Fruit fly (Drosophila melanogaster) whole organism, embryonic: ENCODE data around the gene CG3119.

ENCODE experiments used
- Antp ChIP-seq: fragments of 200-800 bp; sonication (Bioruptor generic); optimal IDR thresholded peaks from 3 replicates; lab custom pipeline; 2016; ENCODE audit warnings: missing biosample characterization, missing genetic modification characterization
- CG1529 ChIP-seq: fragments of 200-800 bp; sonication (Bioruptor generic); optimal IDR thresholded peaks from 3 replicates; lab custom pipeline; 2018; ENCODE audit warnings: missing biosample characterization, missing genetic modification characterization
- CG15601 ChIP-seq: fragments of 200-800 bp; sonication (Bioruptor generic); optimal IDR thresholded peaks from 3 replicates; lab custom pipeline; 2019; ENCODE audit warnings: missing biosample characterization, mild to moderate bottlenecking, missing genetic modification characterization, moderate library complexity
- CG1602 ChIP-seq: fragments of 200-800 bp; sonication (Bioruptor generic); optimal IDR thresholded peaks from 3 replicates; lab custom pipeline; 2016; ENCODE audit warnings: missing biosample characterization, missing genetic modification characterization
- CG16813 ChIP-seq: fragments of 200-800 bp; sonication (Bioruptor generic); IDR thresholded peaks from 3 replicates; pipeline ENCODE4 v1.3.6; 2022; ENCODE audit warnings: missing biosample characterization, missing genetic modification characterization; ENCODE audit not compliant: partially characterized antibody
- CG16815 ChIP-seq: fragments of 200-800 bp; sonication (Bioruptor generic); optimal IDR thresholded peaks from 3 replicates; lab custom pipeline; 2017; ENCODE audit warnings: missing biosample characterization, mild to moderate bottlenecking, missing genetic modification characterization
- CG17328 ChIP-seq: fragments of 200-800 bp; sonication (Bioruptor generic); IDR thresholded peaks from 2 replicates; pipeline ENCODE4 v1.3.6; 2022; ENCODE audit warnings: missing biosample characterization, missing genetic modification characterization
- CG17829 ChIP-seq: fragments of 200-800 bp; optimal IDR thresholded peaks from 2 replicates; lab custom pipeline; 2019; ENCODE audit warnings: missing biosample characterization, mild to moderate bottlenecking, missing genetic modification characterization, moderate library complexity
- CG18619 ChIP-seq: fragments of 200-800 bp; sonication (Bioruptor generic); optimal IDR thresholded peaks from 3 replicates; lab custom pipeline; 2017; ENCODE audit warnings: missing biosample characterization, mild to moderate bottlenecking, missing genetic modification characterization
- CG2202 ChIP-seq: fragments of 200-800 bp; sonication (Bioruptor generic); optimal IDR thresholded peaks from 2 replicates; lab custom pipeline; 2018; ENCODE audit warnings: missing biosample characterization, mild to moderate bottlenecking, missing genetic modification characterization
- CG2889 ChIP-seq: fragments of 200-800 bp; sonication (Bioruptor generic); IDR thresholded peaks from 3 replicates; pipeline ENCODE4 v1.3.6; 2022; ENCODE audit warnings: missing biosample characterization, missing genetic modification characterization
- CG32532 ChIP-seq: fragments of 200-800 bp; sonication (Bioruptor generic); IDR thresholded peaks from 2 replicates; pipeline ENCODE4 v1.3.6; 2022; ENCODE audit warnings: missing biosample characterization, missing genetic modification characterization
- CG34224 ChIP-seq: fragments of 200-800 bp; sonication (Bioruptor generic); IDR thresholded peaks from 3 replicates; pipeline ENCODE4 v1.3.6; 2022; ENCODE audit warnings: missing biosample characterization, missing genetic modification characterization; ENCODE audit not compliant: partially characterized antibody
- CG3995 ChIP-seq: fragments of 200-800 bp; sonication (Bioruptor generic); optimal IDR thresholded peaks from 3 replicates; lab custom pipeline; 2016; ENCODE audit warnings: missing biosample characterization, missing genetic modification characterization
- CG4424 ChIP-seq: fragments of 200-800 bp; sonication (Bioruptor generic); optimal IDR thresholded peaks from 3 replicates; lab custom pipeline; 2016; ENCODE audit warnings: missing biosample characterization, missing genetic modification characterization
- CG4707 ChIP-seq: fragments of 200-800 bp; sonication (Bioruptor generic); optimal IDR thresholded peaks from 2 replicates; lab custom pipeline; 2018; ENCODE audit warnings: missing biosample characterization, mild to moderate bottlenecking, missing genetic modification characterization, moderate library complexity
- CG7839 ChIP-seq: fragments of 200-800 bp; sonication (Bioruptor generic); optimal IDR thresholded peaks from 3 replicates; lab custom pipeline; 2018; ENCODE audit warnings: missing biosample characterization, mild to moderate bottlenecking, missing genetic modification characterization, moderate library complexity
- CG8089 ChIP-seq: fragments of 200-800 bp; sonication (Bioruptor generic); optimal IDR thresholded peaks from 3 replicates; lab custom pipeline; 2016; ENCODE audit warnings: missing biosample characterization, missing genetic modification characterization
- CG9437 ChIP-seq: fragments of 200-800 bp; sonication (Bioruptor generic); optimal IDR thresholded peaks from 2 replicates; lab custom pipeline; 2018; ENCODE audit warnings: missing biosample characterization, mild to moderate bottlenecking, missing genetic modification characterization
- D19A ChIP-seq: fragments of 200-800 bp; optimal IDR thresholded peaks from 3 replicates; lab custom pipeline; 2019; ENCODE audit warnings: missing biosample characterization, mild to moderate bottlenecking, missing genetic modification characterization, moderate library complexity
- Dad ChIP-seq: fragments of 200-800 bp; sonication (Bioruptor generic); optimal IDR thresholded peaks from 3 replicates; lab custom pipeline; 2016; ENCODE audit warnings: missing biosample characterization, missing genetic modification characterization
- Deaf1 ChIP-seq: fragments of 200-800 bp; optimal IDR thresholded peaks from 3 replicates; lab custom pipeline; 2019; ENCODE audit warnings: missing biosample characterization, mild to moderate bottlenecking, missing genetic modification characterization, moderate library complexity
- Dip3 ChIP-seq: fragments of 200-800 bp; sonication (Bioruptor generic); optimal IDR thresholded peaks from 3 replicates; lab custom pipeline; 2016; ENCODE audit warnings: missing biosample characterization, missing genetic modification characterization
- Doc2 ChIP-seq: fragments of 200-800 bp; sonication (Bioruptor generic); IDR thresholded peaks from 2 replicates; pipeline ENCODE4 v1.3.6; 2022; ENCODE audit warnings: missing biosample characterization, missing genetic modification characterization
- ERR ChIP-seq: fragments of 200-800 bp; sonication (Bioruptor generic); optimal IDR thresholded peaks from 2 replicates; lab custom pipeline; 2016; ENCODE audit warnings: missing biosample characterization, missing genetic modification characterization
- Gug ChIP-seq: fragments of 200-800 bp; sonication (Bioruptor generic); IDR thresholded peaks from 4 replicates; pipeline ENCODE4 v1.3.6; 2022; ENCODE audit warnings: missing biosample characterization, missing genetic modification characterization
- Hand ChIP-seq: fragments of 200-800 bp; sonication (Bioruptor generic); optimal IDR thresholded peaks from 2 replicates; lab custom pipeline; 2017; ENCODE audit warnings: mild to moderate bottlenecking, missing biosample characterization, missing genetic modification reagents, missing genetic modification characterization
- Mes4 ChIP-seq: fragments of 200-800 bp; sonication (Bioruptor generic); optimal IDR thresholded peaks from 2 replicates; lab custom pipeline; 2016; ENCODE audit warnings: missing biosample characterization, missing genetic modification characterization
- Myb ChIP-seq: fragments of 200-800 bp; sonication (Bioruptor generic); optimal IDR thresholded peaks from 2 replicates; lab custom pipeline; 2016; ENCODE audit warnings: missing biosample characterization, missing genetic modification characterization
- NC2α ChIP-seq: fragments of 200-800 bp; sonication (Bioruptor generic); optimal IDR thresholded peaks from 2 replicates; lab custom pipeline; 2016; ENCODE audit warnings: missing biosample characterization, missing genetic modification characterization
- Nf-YB ChIP-seq: fragments of 200-800 bp; sonication (Bioruptor generic); optimal IDR thresholded peaks from 3 replicates; lab custom pipeline; 2019; ENCODE audit warnings: missing biosample characterization, mild to moderate bottlenecking, missing genetic modification characterization, moderate library complexity
- Oaz ChIP-seq: fragments of 200-800 bp; sonication (Bioruptor generic); IDR thresholded peaks from 2 replicates; pipeline ENCODE4 v1.3.6; 2022; ENCODE audit warnings: missing biosample characterization, missing genetic modification characterization
- Ravus ChIP-seq: fragments of 200-800 bp; sonication (Bioruptor generic); IDR thresholded peaks from 2 replicates; pipeline ENCODE4 v1.3.6; 2022; ENCODE audit warnings: missing biosample characterization, missing genetic modification characterization
- Sin3A ChIP-seq: fragments of >200 bp; optimal IDR thresholded peaks from 2 replicates; lab custom pipeline; 2018
- Stat92E ChIP-seq, 3 experiments: fragments of >200 bp in 2 of 3; fragments of 200-800 bp in 1 of 3; sonication (Bioruptor generic) in 1 of 3; optimal IDR thresholded peaks; 2 replicates each; lab custom pipeline; 2017 to 2019; ENCODE audit warnings: missing biosample characterization in 3 of 3, missing genetic modification characterization in 3 of 3, mild to moderate bottlenecking in 1 of 3, moderate library complexity in 1 of 3
- ab ChIP-seq: fragments of 200-800 bp; sonication (Bioruptor generic); optimal IDR thresholded peaks from 2 replicates; lab custom pipeline; 2016; ENCODE audit warnings: missing biosample characterization, missing genetic modification characterization
- bigmax ChIP-seq: fragments of 200-800 bp; sonication (Bioruptor generic); optimal IDR thresholded peaks from 2 replicates; lab custom pipeline; 2018; ENCODE audit warnings: missing biosample characterization, mild to moderate bottlenecking, missing genetic modification characterization
- crol ChIP-seq: fragments of 200-800 bp; sonication (Bioruptor generic); IDR thresholded peaks from 2 replicates; pipeline ENCODE4 v1.3.6; 2022; ENCODE audit warnings: missing biosample characterization, missing genetic modification characterization
- da ChIP-seq: fragments of 200-800 bp; sonication (Bioruptor generic); optimal IDR thresholded peaks from 2 replicates; lab custom pipeline; 2016; ENCODE audit warnings: missing biosample characterization, missing genetic modification characterization
- disco-r ChIP-seq: fragments of 200-800 bp; sonication (Bioruptor generic); optimal IDR thresholded peaks from 2 replicates; lab custom pipeline; 2016; ENCODE audit warnings: missing biosample characterization, missing genetic modification characterization
- dm ChIP-seq: fragments of 200-800 bp; sonication (Bioruptor generic); optimal IDR thresholded peaks from 3 replicates; lab custom pipeline; 2016; ENCODE audit warnings: missing biosample characterization, missing genetic modification characterization
- gcm ChIP-seq: fragments of 200-800 bp; sonication (Bioruptor generic); optimal IDR thresholded peaks from 2 replicates; lab custom pipeline; 2019; ENCODE audit warnings: missing biosample characterization, mild to moderate bottlenecking, missing genetic modification characterization, moderate library complexity
- gem ChIP-seq: fragments of 200-800 bp; sonication (Bioruptor generic); optimal IDR thresholded peaks from 2 replicates; lab custom pipeline; 2019; ENCODE audit warnings: missing biosample characterization, mild to moderate bottlenecking, missing genetic modification characterization, moderate library complexity
- gsb-n ChIP-seq: fragments of 200-800 bp; sonication (Bioruptor generic); optimal IDR thresholded peaks from 3 replicates; lab custom pipeline; 2018; ENCODE audit warnings: missing biosample characterization, mild to moderate bottlenecking, missing genetic modification characterization
- gt ChIP-seq: fragments of 200-800 bp; sonication (Bioruptor generic); IDR thresholded peaks from 2 replicates; pipeline ENCODE4 v1.3.6; 2022; ENCODE audit warnings: missing biosample characterization, missing genetic modification characterization
- prd ChIP-seq, 3 experiments: fragments of >200 bp in 2 of 3; fragments of 200-800 bp in 1 of 3; sonication (Bioruptor generic) in 1 of 3; optimal IDR thresholded peaks in 2 of 3; IDR thresholded peaks in 1 of 3; 2 replicates in 2 of 3; 3 replicates in 1 of 3; pipeline versions ENCODE4 v1.3.6 to Lab custom; 2017 to 2022; ENCODE audit warnings: missing biosample characterization in 1 of 3, missing genetic modification characterization in 1 of 3
- rib ChIP-seq: fragments of 200-800 bp; sonication (Bioruptor generic); IDR thresholded peaks from 2 replicates; pipeline ENCODE4 v1.3.6; 2022; ENCODE audit warnings: missing biosample characterization, missing genetic modification characterization
- salm ChIP-seq: fragments of 200-800 bp; sonication (Bioruptor generic); optimal IDR thresholded peaks from 2 replicates; lab custom pipeline; 2018; ENCODE audit warnings: missing biosample characterization, mild to moderate bottlenecking, missing genetic modification characterization
- sug ChIP-seq: fragments of 200-800 bp; optimal IDR thresholded peaks from 2 replicates; lab custom pipeline; 2019; ENCODE audit warnings: missing biosample characterization, mild to moderate bottlenecking, missing genetic modification characterization, moderate library complexity
- wor ChIP-seq: fragments of 200-800 bp; sonication (Bioruptor generic); IDR thresholded peaks from 2 replicates; pipeline ENCODE4 v1.3.6; 2022; ENCODE audit warnings: missing biosample characterization, missing genetic modification characterization
- zen2 ChIP-seq: fragments of 200-800 bp; sonication (Bioruptor generic); IDR thresholded peaks from 3 replicates; pipeline ENCODE4 v1.3.6; 2022; ENCODE audit warnings: missing biosample characterization, missing genetic modification characterization; ENCODE audit not compliant: partially characterized antibody

CG3119 gene

DNA sequence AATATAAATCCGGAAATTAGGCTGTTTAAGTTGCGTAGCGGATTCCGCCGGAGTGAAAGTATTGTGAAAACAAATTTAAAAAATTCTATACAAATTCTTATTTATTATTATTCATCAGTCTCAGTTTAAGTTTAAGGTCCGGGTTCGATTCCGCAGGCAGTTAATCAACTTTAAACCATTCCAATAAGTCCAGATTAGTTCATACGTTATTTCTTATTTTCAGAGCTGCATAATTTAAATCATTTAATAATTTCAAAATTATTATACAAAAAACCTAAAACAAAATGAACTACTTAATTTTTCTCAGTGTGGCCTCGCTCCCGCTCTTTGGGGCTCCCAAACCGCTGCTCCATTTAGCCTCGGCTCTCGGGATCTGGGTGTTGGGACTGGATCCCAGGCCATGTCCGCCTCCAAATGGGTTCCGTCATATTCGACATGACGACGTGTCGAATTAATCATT is 7.3 kb downstream of the CG3119 start (continued):
- TF ChIP-seq ERR (GFP tag; lab: Kevin White, UChicago) (no peak), da (no peak), crol (GFP tag; lab: Robert Waterston, UW) (0 out of 2 replicates have a peak, but pooled peaks have one; percentile 1), wor (peak; percentile 79), Myb (GFP tag; lab: Kevin White, UChicago) (peak; percentile 6), CG18619 (GFP tag; lab: Kevin White, UChicago) (peak; percentile 89), CG3995 (GFP tag; lab: Kevin White, UChicago) (peak; percentile 33), CG4424 (GFP tag; lab: Kevin White, UChicago) (peak; percentile 91), Sin3A (lab: Kevin White, UChicago) (no peak), D19A (tag; lab: Kevin White, UChicago) (peak; percentile 89), salm (tag; lab: Kevin White, UChicago) (peak; percentile 77), CG1529 (GFP tag; lab: Kevin White, UChicago) (peak; percentile 91), Hand (GFP tag; lab: Kevin White, UChicago) (peak; percentile 73), Oaz (no peak), Gug (GFP tag; lab: Robert Waterston, UW) (peak; percentile 46; the same call in 2 of the 4 replicates), ab (GFP tag; lab: Kevin White, UChicago) (peak; percentile 36), dm (GFP tag; lab: Kevin White, UChicago) (no peak), bigmax (no peak), prd (optimal IDR thresholded peaks at IDR 0.05; lab: Kevin White, UChicago) (no peak), prd (GFP tag; IDR thresholded peaks at IDR 0.05; lab: Robert Waterston, UW) (peak; percentile 82), Deaf1 (tag; lab: Kevin White, UChicago) (peak; percentile 54), Ravus (GFP tag; lab: Robert Waterston, UW) (no peak), CG8089 (GFP tag; lab: Kevin White, UChicago) (no peak), gcm (GFP tag; lab: Kevin White, UChicago) (peak; percentile 89), CG17829 (tag; lab: Kevin White, UChicago) (peak; percentile 93), Mes4 (GFP tag; lab: Kevin White, UChicago) (no peak), zen2 (GFP tag; lab: Robert Waterston, UW) (no peak), CG9437 (GFP tag; lab: Kevin White, UChicago) (peak; percentile 88), CG16815 (GFP tag; lab: Kevin White, UChicago) (peak; percentile 85), CG2889 (GFP tag; lab: Robert Waterston, UW) (no peak), CG15601 (tag; lab: Kevin White, UChicago) (peak; percentile 91), Dip3 (GFP tag; lab: Kevin White, UChicago) (peak; percentile 21), Stat92E (GFP tag; optimal IDR thresholded peaks at IDR 0.05; lab: Kevin White, UChicago) (peak in 1 of 3 experiments; percentile 68), CG2202 (tag; lab: Kevin White, UChicago) (peak; percentile 81), Antp (GFP tag; lab: Kevin White, UChicago) (peak; percentile 7), gsb-n (tag; lab: Kevin White, UChicago) (peak; percentile 86), NC2α (no peak), Dad (GFP tag; lab: Kevin White, UChicago) (peak; percentile 29), Doc2 (GFP tag; lab: Robert Waterston, UW) (no peak), CG1602 (peak; percentile 85), CG4707 (peak; percentile 57), Nf-YB (GFP tag; lab: Kevin White, UChicago) (peak; percentile 78), CG32532 (GFP tag; lab: Robert Waterston, UW) (peak; percentile 65), CG7839 (tag; lab: Kevin White, UChicago) (peak; percentile 94), CG34224 (no peak), rib (GFP tag; lab: Robert Waterston, UW) (no peak), gem (tag; lab: Kevin White, UChicago) (peak; percentile 95), gt (GFP tag; lab: Robert Waterston, UW) (peak; percentile 36; the same call in 1 of the 2 replicates), CG16813 (GFP tag; lab: Robert Waterston, UW) (no peak), CG17328 (GFP tag; lab: Robert Waterston, UW) (no peak; the same call in none of the 2 replicates), disco-r (GFP tag; lab: Kevin White, UChicago) (peak; percentile 40), sug (tag; lab: Kevin White, UChicago) (peak; percentile 79)
